Fruit fly (Drosophila melanogaster): ENCODE results near the gene CG34454.

DNA sequence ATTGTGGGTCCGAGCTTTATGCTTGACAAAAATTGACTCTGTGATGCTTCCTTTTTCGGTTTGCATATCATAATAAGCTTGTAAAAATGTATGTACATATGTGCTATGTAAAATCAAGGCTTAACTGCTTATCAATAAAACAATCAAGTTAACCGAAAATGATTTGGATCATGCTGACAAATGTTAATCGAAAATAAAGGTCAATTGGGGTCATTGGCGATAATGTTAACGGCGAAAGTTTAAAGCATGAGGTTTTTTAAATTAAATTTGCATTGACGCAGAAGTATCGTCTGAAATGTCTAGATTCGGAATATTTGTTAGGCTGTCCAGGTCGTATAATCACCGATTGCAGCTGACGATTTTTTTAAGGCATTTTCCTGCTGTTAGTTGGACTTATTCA is 15.8 kb downstream of the CG34454 start, which contains the start of gene Kaz1-ORFB:
- no peak for TF ChIP-seq CG8478 (optimal IDR thresholded peaks at IDR 0.05)
- no peak for TF ChIP-seq CTCF (optimal IDR thresholded peaks at IDR 0.05)
